Worm (Caenorhabditis elegans) whole organism, L4 larva: ENCODE results near the gene shc-2.

Experiments
- D1046.2 ChIP-seq: fragments of 200-800 bp; sonication (Bioruptor generic); IDR thresholded peaks from 2 replicates; pipeline ENCODE4 v1.3.6; 2022; ENCODE audit warnings: missing genetic modification characterization, missing compliant biosample characterization
- F10B5.3 ChIP-seq: sonication (generic microtip); optimal IDR thresholded peaks from 2 replicates; lab custom pipeline; 2016; ENCODE audit warnings: mild to moderate bottlenecking, missing genetic modification characterization, missing compliant biosample characterization
- Y105C5A.15 ChIP-seq: fragments of 200-800 bp; sonication (Bioruptor generic); IDR thresholded peaks from 2 replicates; pipeline ENCODE4 v1.3.6; 2022; ENCODE audit warnings: missing genetic modification characterization, missing compliant biosample characterization
- Y5F2A.4 ChIP-seq: fragments of 200-800 bp; sonication (Bioruptor generic); optimal IDR thresholded peaks from 2 replicates; lab custom pipeline; 2018; ENCODE audit warnings: mild to moderate bottlenecking, missing genetic modification characterization, missing compliant biosample characterization
- Y75B8A.6 ChIP-seq: fragments of 200-800 bp; sonication (Bioruptor generic); IDR thresholded peaks from 2 replicates; pipeline ENCODE4 v1.3.6; 2022; ENCODE audit warnings: missing genetic modification reagents, missing genetic modification characterization, missing compliant biosample characterization
- ZK337.2 ChIP-seq: fragments of 200-800 bp; sonication (Bioruptor generic); IDR thresholded peaks from 2 replicates; pipeline ENCODE4 v1.3.6; 2022; ENCODE audit warnings: missing genetic modification reagents, missing genetic modification characterization, missing compliant biosample characterization
- ZK546.5 ChIP-seq, 2 experiments: sonication (generic microtip); optimal IDR thresholded peaks; 2 replicates each; lab custom pipeline; 2017; ENCODE audit warnings: missing biosample characterization in 2 of 2, missing genetic modification characterization in 2 of 2
- aha-1 ChIP-seq: fragments of 150-350 bp; peaks from one replicate; lab custom pipeline; 2014; ENCODE audit warnings: missing biosample characterization, missing genetic modification characterization
- attf-4 ChIP-seq: sonication (generic microtip); optimal IDR thresholded peaks from 3 replicates; lab custom pipeline; 2017; ENCODE audit warnings: missing biosample characterization, missing genetic modification characterization
- ceh-62 ChIP-seq: sonication (generic microtip); optimal IDR thresholded peaks from 2 replicates; lab custom pipeline; 2017; ENCODE audit warnings: missing biosample characterization, missing genetic modification characterization
- ceh-82 ChIP-seq: sonication (generic microtip); optimal IDR thresholded peaks from 2 replicates; lab custom pipeline; 2017; ENCODE audit warnings: missing biosample characterization, missing genetic modification characterization
- cey-2 ChIP-seq: sonication (generic microtip); optimal IDR thresholded peaks from 3 replicates; lab custom pipeline; 2017; ENCODE audit warnings: missing genetic modification characterization, mild to moderate bottlenecking, missing compliant biosample characterization, antibody characterized with exemption, borderline replicate concordance; ENCODE audit not compliant: insufficient read depth
- daf-12 ChIP-seq: fragments of 150-350 bp; optimal IDR thresholded peaks from 2 replicates; lab custom pipeline; 2014; ENCODE audit warnings: missing biosample characterization, missing genetic modification reagents, missing genetic modification characterization
- daf-8 ChIP-seq: fragments of 200-800 bp; sonication (Bioruptor generic); IDR thresholded peaks from 2 replicates; pipeline ENCODE4 v1.3.6; 2022; ENCODE audit warnings: missing genetic modification characterization, missing compliant biosample characterization
- dmd-6 ChIP-seq: fragments of 200-800 bp; sonication (Bioruptor generic); IDR thresholded peaks from 2 replicates; pipeline ENCODE4 v1.3.6; 2022; ENCODE audit warnings: missing genetic modification reagents, missing genetic modification characterization, missing compliant biosample characterization
- dpl-1 ChIP-seq: fragments of 150-350 bp; optimal IDR thresholded peaks from 2 replicates; lab custom pipeline; 2014; ENCODE audit warnings: missing biosample characterization, missing genetic modification reagents, missing genetic modification characterization
- duxl-1 ChIP-seq: sonication (generic microtip); optimal IDR thresholded peaks from 2 replicates; lab custom pipeline; 2016; ENCODE audit warnings: mild to moderate bottlenecking, missing genetic modification characterization, moderate library complexity, missing compliant biosample characterization; ENCODE audit not compliant: poor library complexity
- dve-1 ChIP-seq: sonication (generic microtip); optimal IDR thresholded peaks from 2 replicates; lab custom pipeline; 2017; ENCODE audit warnings: antibody characterized with exemption, mild to moderate bottlenecking, missing genetic modification characterization, missing compliant biosample characterization; ENCODE audit not compliant: insufficient read depth
- egl-27 ChIP-seq: sonication (generic microtip); optimal IDR thresholded peaks from 3 replicates; lab custom pipeline; 2017; ENCODE audit warnings: missing biosample characterization, missing genetic modification reagents, missing genetic modification characterization
- gei-8 ChIP-seq: fragments of 200-800 bp; sonication (Bioruptor generic); optimal IDR thresholded peaks from 2 replicates; lab custom pipeline; 2018; ENCODE audit warnings: mild to moderate bottlenecking, missing genetic modification characterization, missing compliant biosample characterization
- hif-1 ChIP-seq, 2 experiments: sonication (generic microtip); optimal IDR thresholded peaks; 2 replicates each; lab custom pipeline; 2016 to 2017; ENCODE audit warnings: missing compliant biosample characterization in 2 of 2, missing genetic modification characterization in 2 of 2, missing genetic modification reagents in 2 of 2, missing genotype in 2 of 2, mild to moderate bottlenecking in 1 of 2
- hlh-11 ChIP-seq: fragments of 200-800 bp; sonication (Bioruptor generic); optimal IDR thresholded peaks from 2 replicates; lab custom pipeline; 2018; ENCODE audit warnings: mild to moderate bottlenecking, missing genetic modification characterization, missing compliant biosample characterization
- hlh-30 ChIP-seq: sonication (generic microtip); optimal IDR thresholded peaks from 2 replicates; lab custom pipeline; 2017; ENCODE audit warnings: antibody characterized with exemption, mild to moderate bottlenecking, missing genetic modification characterization, missing compliant biosample characterization; ENCODE audit not compliant: insufficient read depth
- jun-1 ChIP-seq: fragments of 150-350 bp; optimal IDR thresholded peaks from 2 replicates; lab custom pipeline; 2014; ENCODE audit warnings: missing biosample characterization, missing genetic modification reagents, missing genetic modification characterization
- lin-29 ChIP-seq: fragments of 200-800 bp; sonication (Bioruptor generic); IDR thresholded peaks from 2 replicates; pipeline ENCODE4 v1.3.6; 2022; ENCODE audit warnings: missing genetic modification reagents, missing genetic modification characterization, missing compliant biosample characterization
- lin-39 ChIP-seq: fragments of 150-350 bp; optimal IDR thresholded peaks from 2 replicates; lab custom pipeline; 2014; ENCODE audit warnings: missing biosample characterization, missing genetic modification reagents, missing genetic modification characterization
- lsy-2 ChIP-seq, 2 experiments: fragments of 150-350 bp in 1 of 2; sonication (generic microtip) in 1 of 2; optimal IDR thresholded peaks; 2 replicates each; lab custom pipeline; 2014 to 2017; ENCODE audit warnings: missing biosample characterization in 2 of 2, missing genetic modification characterization in 2 of 2
- mep-1 ChIP-seq: fragments of 150-350 bp; sonication (generic microtip); optimal IDR thresholded peaks from 3 replicates; lab custom pipeline; 2014; ENCODE audit warnings: missing biosample characterization, missing genetic modification characterization
- mes-2 ChIP-seq: sonication (generic microtip); optimal IDR thresholded peaks from 2 replicates; lab custom pipeline; 2016; ENCODE audit warnings: missing genotype, mild to moderate bottlenecking, missing genetic modification characterization, missing compliant biosample characterization; ENCODE audit not compliant: poor library complexity, severe bottlenecking
- mxl-3 ChIP-seq: fragments of 200-800 bp; sonication (Bioruptor generic); optimal IDR thresholded peaks from 2 replicates; lab custom pipeline; 2018; ENCODE audit warnings: mild to moderate bottlenecking, missing genetic modification characterization, missing compliant biosample characterization
- nhr-102 ChIP-seq: sonication (generic microtip); optimal IDR thresholded peaks from 2 replicates; lab custom pipeline; 2016; ENCODE audit warnings: mild to moderate bottlenecking, missing genetic modification characterization, moderate library complexity, missing compliant biosample characterization
- nhr-11 ChIP-seq: fragments of 150-350 bp; optimal IDR thresholded peaks from 2 replicates; lab custom pipeline; 2014; ENCODE audit warnings: missing biosample characterization, missing genetic modification characterization
- nhr-28 ChIP-seq: fragments of 150-350 bp; optimal IDR thresholded peaks from 2 replicates; lab custom pipeline; 2014; ENCODE audit warnings: missing biosample characterization, missing genetic modification characterization
- pqm-1 ChIP-seq: sonication (generic microtip); optimal IDR thresholded peaks from 2 replicates; lab custom pipeline; 2017; ENCODE audit warnings: missing biosample characterization, missing genetic modification characterization
- rbr-2 ChIP-seq: sonication (generic microtip); optimal IDR thresholded peaks from 2 replicates; lab custom pipeline; 2016; ENCODE audit warnings: missing genotype, missing genetic modification characterization, missing compliant biosample characterization
- skn-1 ChIP-seq: fragments of 150-350 bp; optimal IDR thresholded peaks from 2 replicates; lab custom pipeline; 2014; ENCODE audit warnings: missing biosample characterization, missing genetic modification characterization
- snpc-4 ChIP-seq: fragments of 150-350 bp; optimal IDR thresholded peaks from 2 replicates; lab custom pipeline; 2014; ENCODE audit warnings: missing biosample characterization, missing genetic modification characterization
- spr-1 ChIP-seq: sonication (generic microtip); optimal IDR thresholded peaks from 2 replicates; lab custom pipeline; 2016; ENCODE audit warnings: mild to moderate bottlenecking, missing genetic modification characterization, missing compliant biosample characterization
- tra-1 ChIP-seq: fragments of 200-800 bp; sonication (Bioruptor generic); IDR thresholded peaks from 2 replicates; pipeline ENCODE4 v1.3.6; 2022; ENCODE audit warnings: missing genetic modification reagents, missing genetic modification characterization, missing compliant biosample characterization
- unc-39 ChIP-seq: sonication (generic microtip); optimal IDR thresholded peaks from 2 replicates; lab custom pipeline; 2017; ENCODE audit warnings: missing biosample characterization, missing genetic modification characterization
- zfp-3 ChIP-seq: fragments of 200-800 bp; sonication (Bioruptor generic); conservative IDR thresholded peaks from 2 replicates; pipeline ENCODE4 v1.3.6; 2022; ENCODE audit warnings: missing genetic modification reagents, missing genetic modification characterization, missing compliant biosample characterization
- zip-11 ChIP-seq: fragments of 200-800 bp; sonication (Bioruptor generic); IDR thresholded peaks from 2 replicates; pipeline ENCODE4 v1.3.6; 2022; ENCODE audit warnings: missing genetic modification characterization, missing compliant biosample characterization
- ztf-11 ChIP-seq: fragments of 150-350 bp; optimal IDR thresholded peaks from 2 replicates; lab custom pipeline; 2014; ENCODE audit warnings: missing biosample characterization, missing genetic modification characterization
- ztf-7 ChIP-seq: fragments of 150-350 bp; optimal IDR thresholded peaks from 2 replicates; lab custom pipeline; 2014; ENCODE audit warnings: missing biosample characterization, missing genetic modification characterization

shc-2 gene

ce11 chrII:4955353-4955752, 13.6 kb upstream of the shc-2 start, which contains the start of gene pbs-3 (continued):
- TF ChIP-seq mxl-3 (GFP tag; lab: Kevin White, UChicago) (peak; percentile 12), spr-1 (tag; lab: Kevin White, UChicago) (no peak), lin-39 (no peak), egl-27 (tag; lab: Kevin White, UChicago) (no peak), tra-1 (GFP tag; lab: Robert Waterston, UW) (no peak), nhr-102 (tag; lab: Kevin White, UChicago) (no peak), dmd-6 (GFP tag; lab: Robert Waterston, UW) (no peak; the same call in 1 of the 2 replicates), F10B5.3 (tag; lab: Kevin White, UChicago) (no peak), mep-1 (peak; percentile 77), D1046.2 (no peak), lsy-2 (tag; optimal IDR thresholded peaks at IDR 0.05; lab: Kevin White, UChicago) (peak in 1 of 2 experiments; percentile 81), Y75B8A.6 (GFP tag; lab: Robert Waterston, UW) (no peak), hlh-11 (tag; lab: Kevin White, UChicago) (peak; percentile 35), unc-39 (no peak), jun-1 (tag; lab: Kevin White, UChicago) (no peak), ZK337.2 (GFP tag; lab: Robert Waterston, UW) (no peak), snpc-4 (no peak), ceh-62 (tag; lab: Kevin White, UChicago) (no peak), duxl-1 (tag; lab: Kevin White, UChicago) (no peak), gei-8 (GFP tag; lab: Kevin White, UChicago) (no peak), skn-1 (tag; lab: Kevin White, UChicago) (no peak), lin-29 (GFP tag; lab: Robert Waterston, UW) (no peak), Y5F2A.4 (no peak), ZK546.5 (tag; optimal IDR thresholded peaks at IDR 0.05; lab: Kevin White, UChicago) (no peak), attf-4 (tag; lab: Kevin White, UChicago) (no peak), rbr-2 (tag; lab: Kevin White, UChicago) (peak; percentile 2), mes-2 (peak; percentile 95), nhr-28 (tag; lab: Kevin White, UChicago) (peak; percentile 62), ztf-11 (tag; lab: Kevin White, UChicago) (no peak), zfp-3 (GFP tag; lab: Robert Waterston, UW) (no peak), Y105C5A.15 (GFP tag; lab: Robert Waterston, UW) (no peak), cey-2 (tag; lab: Kevin White, UChicago) (no peak), hlh-30 (no peak), hif-1 (tag; optimal IDR thresholded peaks at IDR 0.05; lab: Kevin White, UChicago) (peak in 1 of 2 experiments; percentile 68), nhr-11 (tag; lab: Kevin White, UChicago) (peak; percentile 50), ceh-82 (no peak)

ce11 chrII:4959719-4960118, 9.2 kb upstream of the shc-2 start, which contains the start of gene ulp-2:
TSS of gene ulp-2 (minus strand) at chrII:4959876.
- TF ChIP-seq aha-1 (peak; percentile 96), ztf-7 (tag; lab: Kevin White, UChicago) (no peak), lsy-2 (tag; optimal IDR thresholded peaks at IDR 0.05; lab: Kevin White, UChicago) (peak in 1 of 2 experiments; percentile 53), daf-8 (GFP tag; lab: Robert Waterston, UW) (no peak), zip-11 (GFP tag; lab: Robert Waterston, UW) (no peak), dpl-1 (peak; percentile 14), ZK337.2 (GFP tag; lab: Robert Waterston, UW) (no peak), daf-12 (tag; lab: Kevin White, UChicago) (no peak), pqm-1 (tag; lab: Kevin White, UChicago) (no peak), dve-1 (tag; lab: Kevin White, UChicago) (no peak)
